Fruit fly (Drosophila melanogaster): Measurements from ENCODE around the gene Arl8.

- TF ChIP-seq Myc (optimal IDR thresholded peaks at IDR 0.05) (no peak), psq (optimal IDR thresholded peaks at IDR 0.05) (no peak), h (optimal IDR thresholded peaks at IDR 0.05) (no peak), insv (optimal IDR thresholded peaks at IDR 0.05) (no peak), Sin3A (optimal IDR thresholded peaks at IDR 0.05) (no peak)
These were observed 39.5 kb upstream of the Arl8 start, which contains the start of gene CG7910 for dm6 chr3R:8086952-8087351.

Measured in Kc167 (cell line).